Fruit fly (Drosophila melanogaster) Kc167 (cell line): Measurements from ENCODE around the gene Or88a.

Experiments used
- Myc ChIP-seq: fragments of >200 bp; optimal IDR thresholded peaks from 2 replicates; lab custom pipeline; 2017; ENCODE audit warnings: missing external identifiers
- Sin3A ChIP-seq: fragments of >200 bp; optimal IDR thresholded peaks from 2 replicates; lab custom pipeline; 2018; ENCODE audit warnings: missing external identifiers
- h ChIP-seq: fragments of >200 bp; optimal IDR thresholded peaks from 3 replicates; lab custom pipeline; 2018; ENCODE audit warnings: missing external identifiers
- insv ChIP-seq: fragments of >200 bp; optimal IDR thresholded peaks from 3 replicates; lab custom pipeline; 2018; ENCODE audit warnings: missing external identifiers
- psq ChIP-seq: fragments of >200 bp; optimal IDR thresholded peaks from 2 replicates; lab custom pipeline; 2017; ENCODE audit warnings: missing external identifiers
- ttk ChIP-seq: sonication (Bioruptor generic); optimal IDR thresholded peaks from 2 replicates; lab custom pipeline; 2017; ENCODE audit warnings: missing external identifiers

DNA sequence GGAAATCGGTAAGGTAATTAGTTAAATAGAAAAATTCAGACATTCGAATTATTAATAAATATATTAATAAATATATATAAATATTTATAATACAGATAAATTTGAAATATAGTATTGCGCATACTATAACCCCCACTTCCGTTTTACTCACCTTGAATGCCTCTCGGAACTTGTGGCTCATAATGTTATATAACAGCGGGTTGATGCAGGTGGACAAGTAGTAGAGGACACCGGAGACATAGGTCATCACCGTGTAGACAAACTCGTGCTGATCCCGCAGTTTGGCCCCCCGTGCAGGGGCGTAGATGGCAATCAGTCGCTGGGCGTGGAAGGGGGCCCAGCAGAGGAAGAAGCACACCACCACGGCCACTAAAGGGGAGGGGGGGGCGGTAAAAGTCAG, 8.3 kb upstream of the Or88a start:
- TF ChIP-seq Sin3A (lab: Kevin White, UChicago): no peak
- no peak for TF ChIP-seq insv (lab: Kevin White, UChicago)
- no peak for TF ChIP-seq psq
- no peak for TF ChIP-seq h (lab: Kevin White, UChicago)
- no peak for TF ChIP-seq ttk (lab: Kevin White, UChicago)
- TF ChIP-seq Myc (lab: Kevin White, UChicago): no peak
